Fruit fly (Drosophila melanogaster) whole organism, adult: Measurements from ENCODE around the gene CG43774.

Experiments
- CG11617 ChIP-seq: fragments of 200-800 bp; sonication (Bioruptor generic); optimal IDR thresholded peaks from 2 replicates; lab custom pipeline; 2017; ENCODE audit warnings: mild to moderate bottlenecking, missing biosample characterization, missing genetic modification reagents, missing genetic modification characterization
- CG12768 ChIP-seq: fragments of 200-800 bp; sonication (Bioruptor generic); optimal IDR thresholded peaks from 2 replicates; lab custom pipeline; 2017; ENCODE audit warnings: missing biosample characterization, missing genetic modification characterization, mild to moderate bottlenecking, moderate library complexity, missing genetic modification reagents
- CG14711 ChIP-seq: fragments of 200-800 bp; sonication (Bioruptor generic); optimal IDR thresholded peaks from 2 replicates; lab custom pipeline; 2018; ENCODE audit warnings: missing biosample characterization, mild to moderate bottlenecking, missing genetic modification characterization, moderate library complexity
- CG1620 ChIP-seq: fragments of 200-800 bp; sonication (Bioruptor generic); optimal IDR thresholded peaks from 2 replicates; lab custom pipeline; 2016; ENCODE audit warnings: missing biosample characterization, missing genetic modification characterization
- CG33017 ChIP-seq: fragments of 200-800 bp; sonication (Bioruptor generic); optimal IDR thresholded peaks from 2 replicates; lab custom pipeline; 2018; ENCODE audit warnings: missing biosample characterization, mild to moderate bottlenecking, missing genetic modification characterization, moderate library complexity
- CG5204 ChIP-seq: fragments of 200-800 bp; sonication (Bioruptor generic); optimal IDR thresholded peaks from 2 replicates; lab custom pipeline; 2016; ENCODE audit warnings: missing biosample characterization, missing genetic modification characterization
- CG7045 ChIP-seq: fragments of 200-800 bp; sonication (Bioruptor generic); optimal IDR thresholded peaks from 2 replicates; lab custom pipeline; 2017; ENCODE audit warnings: missing biosample characterization, mild to moderate bottlenecking, missing genetic modification characterization
- CG7101 ChIP-seq: fragments of 200-800 bp; sonication (Bioruptor generic); optimal IDR thresholded peaks from 2 replicates; lab custom pipeline; 2018; ENCODE audit warnings: missing biosample characterization, mild to moderate bottlenecking, missing genetic modification characterization, moderate library complexity
- Clk ChIP-seq: fragments of 200-800 bp; sonication (Bioruptor generic); optimal IDR thresholded peaks from 2 replicates; lab custom pipeline; 2017; ENCODE audit warnings: missing biosample characterization, missing genetic modification characterization
- Crg-1 ChIP-seq: fragments of 200-800 bp; sonication (Bioruptor generic); optimal IDR thresholded peaks from 2 replicates; lab custom pipeline; 2016; ENCODE audit warnings: missing biosample characterization, missing genetic modification characterization
- Hr96 ChIP-seq: fragments of 200-800 bp; sonication (Bioruptor generic); optimal IDR thresholded peaks from 2 replicates; lab custom pipeline; 2016; ENCODE audit warnings: missing biosample characterization, missing genetic modification characterization
- Mnt ChIP-seq: fragments of 200-800 bp; sonication (Bioruptor generic); optimal IDR thresholded peaks from 2 replicates; lab custom pipeline; 2016; ENCODE audit warnings: missing biosample characterization, mild to moderate bottlenecking, missing genetic modification characterization
- bab1 ChIP-seq: fragments of 200-800 bp; sonication (Bioruptor generic); optimal IDR thresholded peaks from 3 replicates; lab custom pipeline; 2019; ENCODE audit warnings: missing biosample characterization, mild to moderate bottlenecking, missing genetic modification characterization, moderate library complexity
- cic ChIP-seq: fragments of 200-800 bp; sonication (Bioruptor generic); optimal IDR thresholded peaks from 2 replicates; lab custom pipeline; 2017; ENCODE audit warnings: missing biosample characterization, mild to moderate bottlenecking, missing genetic modification characterization, moderate library complexity
- cnc ChIP-seq, 2 experiments: fragments of >200 bp; optimal IDR thresholded peaks; 2 replicates each; lab custom pipeline; 2017
- kay ChIP-seq: fragments of 200-800 bp; sonication (Bioruptor generic); peaks from one replicate; lab custom pipeline; 2016; ENCODE audit warnings: missing biosample characterization, missing genetic modification characterization, borderline replicate concordance
- ovo ChIP-seq: fragments of 200-800 bp; sonication (Bioruptor generic); optimal IDR thresholded peaks from 2 replicates; lab custom pipeline; 2016; ENCODE audit warnings: missing biosample characterization, missing genetic modification characterization
- pad ChIP-seq: fragments of 200-800 bp; sonication (Bioruptor generic); optimal IDR thresholded peaks from 3 replicates; lab custom pipeline; 2017; ENCODE audit warnings: missing biosample characterization, missing genetic modification characterization, mild to moderate bottlenecking, moderate library complexity, missing genetic modification reagents
- tj ChIP-seq: fragments of 200-800 bp; sonication (Bioruptor generic); optimal IDR thresholded peaks from 3 replicates; lab custom pipeline; 2017; ENCODE audit warnings: missing biosample characterization, mild to moderate bottlenecking, missing genetic modification characterization, moderate library complexity
- toe ChIP-seq: fragments of 200-800 bp; sonication (Bioruptor generic); optimal IDR thresholded peaks from 2 replicates; lab custom pipeline; 2016; ENCODE audit warnings: missing biosample characterization, missing genetic modification characterization

Gene CG43774

dm6 chr2L:4023312-4023926 is 15.0 kb downstream of the CG43774 start:
- TF ChIP-seq CG12768 (GFP tag; lab: Kevin White, UChicago) (no peak), CG1620 (GFP tag; lab: Kevin White, UChicago) (no peak), ovo (GFP tag; lab: Kevin White, UChicago) (no peak), pad (GFP tag; lab: Kevin White, UChicago) (no peak), CG7101 (tag; lab: Kevin White, UChicago) (no peak), bab1 (GFP tag; lab: Kevin White, UChicago) (no peak), toe (GFP tag; lab: Kevin White, UChicago) (no peak), cnc (optimal IDR thresholded peaks at IDR 0.05; lab: Kevin White, UChicago) (no peak), CG14711 (tag; lab: Kevin White, UChicago) (no peak), CG11617 (GFP tag; lab: Kevin White, UChicago) (no peak), kay (GFP tag; lab: Kevin White, UChicago) (no peak), Crg-1 (GFP tag; lab: Kevin White, UChicago) (no peak), Mnt (GFP tag; lab: Kevin White, UChicago) (no peak), CG5204 (GFP tag; lab: Kevin White, UChicago) (no peak), Hr96 (GFP tag; lab: Kevin White, UChicago) (no peak), CG7045 (no peak), Clk (GFP tag; lab: Kevin White, UChicago) (no peak), CG33017 (tag; lab: Kevin White, UChicago) (no peak), tj (GFP tag; lab: Kevin White, UChicago) (no peak), cic (no peak)

dm6 chr2L:4025077-4025476 is 16.6 kb downstream of the CG43774 start:
- TF ChIP-seq CG1620 (GFP tag; lab: Kevin White, UChicago), result no peak
- TF ChIP-seq Hr96 (GFP tag; lab: Kevin White, UChicago), result no peak

- no peak for TF ChIP-seq CG33017 (tag; lab: Kevin White, UChicago)
- TF ChIP-seq bab1 (GFP tag; lab: Kevin White, UChicago), result no peak
- no peak for TF ChIP-seq CG14711 (tag; lab: Kevin White, UChicago)
- no peak for TF ChIP-seq CG7045
- no peak for TF ChIP-seq cnc (optimal IDR thresholded peaks at IDR 0.05; lab: Kevin White, UChicago)
- TF ChIP-seq kay (GFP tag; lab: Kevin White, UChicago), result no peak
- no peak for TF ChIP-seq Clk (GFP tag; lab: Kevin White, UChicago)
- no peak for TF ChIP-seq Hr96 (GFP tag; lab: Kevin White, UChicago)
- no peak for TF ChIP-seq CG1620 (GFP tag; lab: Kevin White, UChicago)
- no peak for TF ChIP-seq CG5204 (GFP tag; lab: Kevin White, UChicago)
- no peak for TF ChIP-seq tj (GFP tag; lab: Kevin White, UChicago)
- TF ChIP-seq ovo (GFP tag; lab: Kevin White, UChicago), result no peak
- no peak for TF ChIP-seq CG7101 (tag; lab: Kevin White, UChicago)
These were observed 19.6 kb downstream of the CG43774 start for dm6 chr2L:4028026-4028425.

dm6 chr2L:4028697-4029096 is 20.2 kb downstream of the CG43774 start:
- TF ChIP-seq CG14711 (tag; lab: Kevin White, UChicago) (no peak), tj (GFP tag; lab: Kevin White, UChicago) (no peak), Crg-1 (GFP tag; lab: Kevin White, UChicago) (no peak), CG5204 (GFP tag; lab: Kevin White, UChicago) (no peak), CG7045 (no peak), Hr96 (GFP tag; lab: Kevin White, UChicago) (no peak)

dm6 chr2L:4030236-4030943 is 21.9 kb downstream of the CG43774 start:
- TF ChIP-seq cic (no peak), bab1 (GFP tag; lab: Kevin White, UChicago) (no peak), pad (GFP tag; lab: Kevin White, UChicago) (peak; percentile 90), CG5204 (GFP tag; lab: Kevin White, UChicago) (peak; percentile 13), CG33017 (tag; lab: Kevin White, UChicago) (no peak), Mnt (GFP tag; lab: Kevin White, UChicago) (no peak), cnc (optimal IDR thresholded peaks at IDR 0.05; lab: Kevin White, UChicago) (no peak)

dm6 chr2L:4031203-4032096 is 23.0 kb downstream of the CG43774 start, which contains the start of gene ed:
Gene ed, plus strand, starts transcription at chr2L:4031377.
- TF ChIP-seq CG14711 (tag; lab: Kevin White, UChicago) (no peak), bab1 (GFP tag; lab: Kevin White, UChicago) (no peak), CG7045 (no peak), pad (GFP tag; lab: Kevin White, UChicago) (peak; percentile 66), toe (GFP tag; lab: Kevin White, UChicago) (no peak), kay (GFP tag; lab: Kevin White, UChicago) (no peak), CG33017 (tag; lab: Kevin White, UChicago) (no peak), CG11617 (GFP tag; lab: Kevin White, UChicago) (no peak), cic (no peak), ovo (GFP tag; lab: Kevin White, UChicago) (no peak), Clk (GFP tag; lab: Kevin White, UChicago) (no peak), Hr96 (GFP tag; lab: Kevin White, UChicago) (no peak), CG1620 (GFP tag; lab: Kevin White, UChicago) (no peak), CG5204 (GFP tag; lab: Kevin White, UChicago) (no peak), CG7101 (tag; lab: Kevin White, UChicago) (no peak), CG12768 (GFP tag; lab: Kevin White, UChicago) (no peak), Crg-1 (GFP tag; lab: Kevin White, UChicago) (no peak), cnc (optimal IDR thresholded peaks at IDR 0.05; lab: Kevin White, UChicago) (no peak), Mnt (GFP tag; lab: Kevin White, UChicago) (peak; percentile 7), tj (GFP tag; lab: Kevin White, UChicago) (peak; percentile 29)
